Fruit fly (Drosophila melanogaster): ENCODE measurements around the gene Sar1.

- no peak for TF ChIP-seq Sin3A (optimal IDR thresholded peaks at IDR 0.05)
- TF ChIP-seq psq (optimal IDR thresholded peaks at IDR 0.05), result no peak
- no peak for TF ChIP-seq ttk (optimal IDR thresholded peaks at IDR 0.05)
Measured at dm6 chr3R:22358810-22359209, 2.3 kb downstream of the Sar1 start.
